Fruit fly (Drosophila melanogaster) S2 (cell line): Measurements from ENCODE around the gene TTLL4A.
A peak's percentile ranks its signal among the peaks of the same experiment; 100 is the strongest.

ENCODE experiments used
- CG8478 ChIP-seq: fragments of >200 bp; optimal IDR thresholded peaks from 2 replicates; lab custom pipeline; 2018
- CTCF ChIP-seq, 2 experiments: fragments of >200 bp; optimal IDR thresholded peaks; 2 replicates each; lab custom pipeline; 2018

- TF ChIP-seq CG8478 (lab: Kevin White, UChicago) (no peak), CTCF (optimal IDR thresholded peaks at IDR 0.05; lab: Kevin White, UChicago) (peak; percentile 49 to 91)
Measured at dm6 chr2L:10986138-10986537, 3.1 kb upstream of the TTLL4A start.
